Fruit fly (Drosophila melanogaster) whole organism: Measurements from ENCODE around the gene CG4098.

ENCODE experiments used
- CG8478 ChIP-seq: fragments of >200 bp; optimal IDR thresholded peaks from 2 replicates; lab custom pipeline; 2018; ENCODE audit warnings: inconsistent platforms
- pan ChIP-seq: fragments of >200 bp; optimal IDR thresholded peaks from 2 replicates; lab custom pipeline; 2017
- psq ChIP-seq: fragments of >200 bp; optimal IDR thresholded peaks from 2 replicates; lab custom pipeline; 2017
- usp ChIP-seq: fragments of >200 bp; optimal IDR thresholded peaks from 2 replicates; lab custom pipeline; 2017; ENCODE audit warnings: missing biosample characterization, missing genetic modification characterization, mixed read lengths

- TF ChIP-seq usp (no peak), psq (no peak), CG8478 (lab: Kevin White, UChicago) (no peak), pan (lab: Kevin White, UChicago) (no peak)
Observed at dm6 chr3L:16567495-16567894, 41.7 kb downstream of the CG4098 start.
